Fruit fly (Drosophila melanogaster) whole organism, pupa: ENCODE data around the gene Ir7g.

ENCODE experiments used
- CG10348 ChIP-seq: fragments of 200-800 bp; sonication (Bioruptor generic); IDR thresholded peaks from 2 replicates; pipeline ENCODE4 v1.3.6; 2022; ENCODE audit warnings: missing biosample characterization, missing genetic modification characterization
- CG15710 ChIP-seq: fragments of 200-800 bp; sonication (Bioruptor generic); optimal IDR thresholded peaks from 2 replicates; lab custom pipeline; 2018; ENCODE audit warnings: missing biosample characterization, mild to moderate bottlenecking, missing genetic modification characterization, moderate library complexity
- CG8301 ChIP-seq: fragments of 200-800 bp; sonication (Bioruptor generic); optimal IDR thresholded peaks from 2 replicates; lab custom pipeline; 2018; ENCODE audit warnings: missing biosample characterization, mild to moderate bottlenecking, missing genetic modification characterization
- CG9948 ChIP-seq: fragments of 200-800 bp; sonication (Bioruptor generic); optimal IDR thresholded peaks from 2 replicates; lab custom pipeline; 2018; ENCODE audit warnings: missing biosample characterization, mild to moderate bottlenecking, missing genetic modification characterization, moderate library complexity
- Ets98B ChIP-seq: fragments of 200-800 bp; sonication (Bioruptor generic); IDR thresholded peaks from 2 replicates; pipeline ENCODE4 v1.3.6; 2022; ENCODE audit warnings: missing biosample characterization, missing genetic modification characterization
- gl ChIP-seq: fragments of 200-800 bp; sonication (Bioruptor generic); optimal IDR thresholded peaks from 2 replicates; lab custom pipeline; 2018; ENCODE audit warnings: missing biosample characterization, mild to moderate bottlenecking, missing genetic modification characterization

DNA sequence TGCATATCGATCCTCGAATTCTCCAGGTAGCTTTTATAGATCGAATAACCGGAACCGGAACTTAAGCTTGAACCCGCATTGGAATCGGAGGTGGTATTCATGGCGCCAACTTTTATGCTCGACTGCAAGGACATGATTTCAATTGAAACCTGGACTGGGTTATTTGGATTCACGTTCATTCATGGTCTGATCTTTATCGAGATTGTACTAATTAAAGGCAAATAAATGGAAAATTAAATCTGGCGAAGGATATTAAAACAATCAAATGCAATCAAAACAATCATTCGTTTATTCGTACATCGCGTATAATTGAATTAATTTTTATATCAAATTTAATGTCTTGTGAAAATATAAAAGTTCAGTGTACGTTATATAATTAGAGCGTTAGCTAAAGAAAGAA is 534 bp upstream of the Ir7g start, which contains the start of gene Ir7f:
- TF ChIP-seq CG10348 (GFP tag; lab: Robert Waterston, UW) (no peak), gl (tag; lab: Kevin White, UChicago) (no peak), CG15710 (tag; lab: Kevin White, UChicago) (no peak), CG8301 (no peak), Ets98B (GFP tag; lab: Robert Waterston, UW) (no peak), CG9948 (no peak)
